Worm (Caenorhabditis elegans): Measurements from ENCODE around the gene eat-3.

The eat-3 gene

ce11 chrII:9282787-9283186 is 41.9 kb upstream of the eat-3 start (continued):
- TF ChIP-seq unc-3 (GFP tag; conservative IDR thresholded peaks at IDR 0.05) (no peak), unc-3 (tag; optimal IDR thresholded peaks at IDR 0.05) (peak; percentile 0), pha-2 (tag; optimal IDR thresholded peaks at IDR 0.05) (no peak), ceh-31 (tag; optimal IDR thresholded peaks at IDR 0.05) (peak; percentile 91), ttx-3 (tag; optimal IDR thresholded peaks at IDR 0.05) (peak; percentile 10), ceh-19 (GFP tag; optimal IDR thresholded peaks at IDR 0.05) (peak; percentile 28), tbx-2 (tag; optimal IDR thresholded peaks at IDR 0.05) (peak; percentile 84), ceh-48 (tag; optimal IDR thresholded peaks at IDR 0.05) (peak; percentile 85), ceh-9 (tag; optimal IDR thresholded peaks at IDR 0.05) (no peak), elt-4 (tag; optimal IDR thresholded peaks at IDR 0.05) (no peak), elt-2 (tag; optimal IDR thresholded peaks at IDR 0.05) (peak; percentile 25), mec-3 (tag; optimal IDR thresholded peaks at IDR 0.05; ENCODE audit: borderline replicate concordance) (no peak), eyg-1 (tag; optimal IDR thresholded peaks at IDR 0.05) (no peak), hlh-13 (GFP tag; optimal IDR thresholded peaks at IDR 0.05) (no peak), ceh-24 (tag; optimal IDR thresholded peaks at IDR 0.05) (no peak), ceh-6 (GFP tag; optimal IDR thresholded peaks at IDR 0.05) (no peak), sox-2 (GFP tag; IDR thresholded peaks at IDR 0.05) (no peak), ceh-34 (tag; optimal IDR thresholded peaks at IDR 0.05) (peak; percentile 69), dve-1 (tag; optimal IDR thresholded peaks at IDR 0.05) (peak; percentile 82), ceh-18 (tag; optimal IDR thresholded peaks at IDR 0.05) (peak; percentile 88), sox-4 (tag; optimal IDR thresholded peaks at IDR 0.05) (no peak), syd-9 (tag; optimal IDR thresholded peaks at IDR 0.05) (peak; percentile 26), fax-1 (tag; optimal IDR thresholded peaks at IDR 0.05) (peak; percentile 11), ref-2 (tag; optimal IDR thresholded peaks at IDR 0.05) (peak; percentile 67), lim-6 (tag; optimal IDR thresholded peaks at IDR 0.05) (no peak), ceh-14 (tag; optimal IDR thresholded peaks at IDR 0.05) (peak; percentile 3), K02D7.2 (tag; optimal IDR thresholded peaks at IDR 0.05) (no peak), Y22D7AL.16 (tag; optimal IDR thresholded peaks at IDR 0.05) (no peak), ztf-16 (tag; optimal IDR thresholded peaks at IDR 0.05) (no peak), hlh-30 (tag; optimal IDR thresholded peaks at IDR 0.05; ENCODE audit: insufficient read depth) (peak; percentile 83), hlh-8 (tag; optimal IDR thresholded peaks at IDR 0.05) (no peak), ahr-1 (tag; optimal IDR thresholded peaks at IDR 0.05) (no peak), C08G9.2 (tag; optimal IDR thresholded peaks at IDR 0.05) (no peak), unc-42 (tag; optimal IDR thresholded peaks at IDR 0.05) (peak; percentile 56), gmeb-2 (tag; optimal IDR thresholded peaks at IDR 0.05) (no peak), dmd-4 (tag; optimal IDR thresholded peaks at IDR 0.05; ENCODE audit: borderline replicate concordance) (no peak), hlh-15 (tag; optimal IDR thresholded peaks at IDR 0.05) (no peak), unc-86 (tag; optimal IDR thresholded peaks at IDR 0.05) (no peak), lin-11 (tag; optimal IDR thresholded peaks at IDR 0.05) (no peak)

ce11 chrII:9283668-9284357 is 40.9 kb upstream of the eat-3 start:
- TF ChIP-seq T23F11.4 (GFP tag; optimal IDR thresholded peaks at IDR 0.05) (no peak), hlh-6 (tag; optimal IDR thresholded peaks at IDR 0.05) (no peak), ceh-18 (tag; optimal IDR thresholded peaks at IDR 0.05) (peak; percentile 48), ztf-16 (tag; optimal IDR thresholded peaks at IDR 0.05) (no peak), che-1 (tag; optimal IDR thresholded peaks at IDR 0.05) (no peak), hlh-30 (tag; optimal IDR thresholded peaks at IDR 0.05; ENCODE audit: insufficient read depth) (peak; percentile 55), tbx-2 (tag; optimal IDR thresholded peaks at IDR 0.05) (peak; percentile 20), ceh-31 (tag; optimal IDR thresholded peaks at IDR 0.05) (no peak), elt-2 (tag; optimal IDR thresholded peaks at IDR 0.05) (peak; percentile 58), elt-4 (tag; optimal IDR thresholded peaks at IDR 0.05) (no peak), nhr-232 (tag; optimal IDR thresholded peaks at IDR 0.05) (no peak), nfya-1 (tag; optimal IDR thresholded peaks at IDR 0.05) (peak; percentile 24), K02D7.2 (tag; optimal IDR thresholded peaks at IDR 0.05) (no peak), unc-55 (GFP tag; optimal IDR thresholded peaks at IDR 0.05) (peak; percentile 84)

Data from whole organism, late embryonic.